Worm (Caenorhabditis elegans): ENCODE measurements around the gene ttr-38.

ttr-38 gene

ce11 chrX:9264231-9264630 lies 50.1 kb downstream of the ttr-38 start, which contains the start of gene F18G5.6:
TSS of gene F18G5.6 (minus strand) at chrX:9264331.
- TF ChIP-seq fkh-10 (GFP tag; optimal IDR thresholded peaks at IDR 0.05) (no peak), lin-15B (tag; optimal IDR thresholded peaks at IDR 0.05) (no peak), unc-30 (tag; optimal IDR thresholded peaks at IDR 0.05) (no peak)

Data from whole organism, L1 larva.